Worm (Caenorhabditis elegans): ENCODE results near the gene Y9C2UA.1.

DNA sequence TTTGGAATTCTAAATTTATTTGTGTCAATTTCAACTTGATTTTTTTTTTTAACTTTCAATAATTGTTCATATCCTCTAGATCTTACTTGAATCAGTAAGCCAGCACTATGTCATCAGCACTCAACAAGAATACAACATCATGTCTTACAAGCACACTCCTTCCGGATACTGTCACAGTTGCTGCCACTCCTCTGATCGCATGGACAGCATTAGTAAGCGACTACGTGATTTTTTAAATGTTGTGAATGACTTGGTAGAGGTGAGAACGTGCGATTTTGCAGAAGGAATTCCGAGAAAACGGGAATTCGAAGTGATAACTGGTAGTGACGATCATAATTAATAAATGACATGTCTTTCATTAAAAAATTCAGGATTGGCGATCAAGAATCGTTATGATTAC, 18.6 kb downstream of the Y9C2UA.1 start, which contains the start of gene oac-54:
- TF ChIP-seq snpc-4 (GFP tag; optimal IDR thresholded peaks at IDR 0.05) (no peak), snpc-4 (tag; optimal IDR thresholded peaks at IDR 0.05) (no peak), ama-1 (optimal IDR thresholded peaks at IDR 0.05) (no peak), ama-1 (GFP tag; optimal IDR thresholded peaks at IDR 0.05) (no peak), madf-10 (tag; optimal IDR thresholded peaks at IDR 0.05) (no peak), lir-1 (GFP tag; conservative IDR thresholded peaks at IDR 0.05) (no peak), unc-62 (GFP tag; optimal IDR thresholded peaks at IDR 0.05) (no peak), bed-2 (GFP tag; IDR thresholded peaks at IDR 0.05) (no peak), pha-4 (tag; optimal IDR thresholded peaks at IDR 0.05) (no peak), lin-54 (GFP tag; optimal IDR thresholded peaks at IDR 0.05) (no peak), ceh-91 (GFP tag; IDR thresholded peaks at IDR 0.05) (no peak), nfya-1 (tag; optimal IDR thresholded peaks at IDR 0.05; ENCODE audit: borderline replicate concordance, insufficient read depth) (no peak), F52B5.7 (tag; optimal IDR thresholded peaks at IDR 0.05) (no peak), ztf-6 (GFP tag; IDR thresholded peaks at IDR 0.05) (no peak), F33H1.4 (GFP tag; IDR thresholded peaks at IDR 0.05) (no peak)
